Worm (Caenorhabditis elegans) whole organism, late embryonic: Measurements from ENCODE around the gene K10C9.1.

Experiments used
- C08G9.2 ChIP-seq: sonication (generic microtip); optimal IDR thresholded peaks from 2 replicates; lab custom pipeline; 2016; ENCODE audit warnings: mild to moderate bottlenecking, missing genetic modification characterization, moderate library complexity, missing compliant biosample characterization
- F13H6.1 ChIP-seq: sonication (generic microtip); optimal IDR thresholded peaks from 2 replicates; lab custom pipeline; 2016; ENCODE audit warnings: missing genetic modification characterization, missing compliant biosample characterization
- K09A11.1 ChIP-seq: sonication (generic microtip); optimal IDR thresholded peaks from 2 replicates; lab custom pipeline; 2017; ENCODE audit warnings: antibody characterized with exemption, mild to moderate bottlenecking, missing genetic modification characterization, missing compliant biosample characterization; ENCODE audit not compliant: insufficient read depth
- T23F11.4 ChIP-seq: fragments of 200-800 bp; sonication (Bioruptor generic); optimal IDR thresholded peaks from 2 replicates; lab custom pipeline; 2018; ENCODE audit warnings: mild to moderate bottlenecking, missing genetic modification characterization, missing compliant biosample characterization
- Y22D7AL.16 ChIP-seq: sonication (generic microtip); optimal IDR thresholded peaks from 2 replicates; lab custom pipeline; 2016; ENCODE audit warnings: missing genetic modification characterization, missing compliant biosample characterization
- ahr-1 ChIP-seq: sonication (generic microtip); optimal IDR thresholded peaks from 2 replicates; lab custom pipeline; 2016; ENCODE audit warnings: missing genetic modification characterization, missing compliant biosample characterization
- ama-1 ChIP-seq: fragments of 150-350 bp; optimal IDR thresholded peaks from 2 replicates; lab custom pipeline; 2014
- ceh-14 ChIP-seq: sonication (generic microtip); optimal IDR thresholded peaks from 2 replicates; lab custom pipeline; 2016; ENCODE audit warnings: missing genotype, missing genetic modification characterization, missing compliant biosample characterization
- ceh-18 ChIP-seq: sonication (generic microtip); optimal IDR thresholded peaks from 2 replicates; lab custom pipeline; 2016; ENCODE audit warnings: missing genetic modification characterization, missing compliant biosample characterization
- ceh-24 ChIP-seq: sonication (generic microtip); optimal IDR thresholded peaks from 2 replicates; lab custom pipeline; 2016; ENCODE audit warnings: mild to moderate bottlenecking, missing genetic modification characterization, missing compliant biosample characterization
- ceh-30 ChIP-seq: fragments of 150-350 bp; optimal IDR thresholded peaks from 2 replicates; lab custom pipeline; 2014; ENCODE audit warnings: missing biosample characterization, missing genetic modification characterization
- che-1 ChIP-seq: sonication (generic microtip); optimal IDR thresholded peaks from 2 replicates; lab custom pipeline; 2016; ENCODE audit warnings: mild to moderate bottlenecking, missing genetic modification characterization, missing compliant biosample characterization
- dmd-4 ChIP-seq: sonication (generic microtip); optimal IDR thresholded peaks from 2 replicates; lab custom pipeline; 2016; ENCODE audit warnings: borderline replicate concordance, missing genetic modification characterization, missing compliant biosample characterization
- dve-1 ChIP-seq: sonication (generic microtip); optimal IDR thresholded peaks from 2 replicates; lab custom pipeline; 2017; ENCODE audit warnings: antibody characterized with exemption, mild to moderate bottlenecking, missing genetic modification characterization, missing compliant biosample characterization
- elt-4 ChIP-seq: sonication (generic microtip); optimal IDR thresholded peaks from 2 replicates; lab custom pipeline; 2016; ENCODE audit warnings: missing genetic modification characterization, missing compliant biosample characterization
- ets-4 ChIP-seq: sonication (generic microtip); optimal IDR thresholded peaks from 2 replicates; lab custom pipeline; 2016; ENCODE audit warnings: missing genetic modification characterization, missing compliant biosample characterization
- eyg-1 ChIP-seq: sonication (generic microtip); optimal IDR thresholded peaks from 2 replicates; lab custom pipeline; 2016; ENCODE audit warnings: missing genotype, missing genetic modification characterization, missing compliant biosample characterization
- fax-1 ChIP-seq: sonication (generic microtip); optimal IDR thresholded peaks from 2 replicates; lab custom pipeline; 2016; ENCODE audit warnings: missing genotype, missing genetic modification characterization, missing compliant biosample characterization
- fkh-10 ChIP-seq: fragments of 150-350 bp; optimal IDR thresholded peaks from 2 replicates; lab custom pipeline; 2014; ENCODE audit warnings: missing biosample characterization, missing genetic modification reagents, missing genetic modification characterization
- fkh-6 ChIP-seq: sonication (generic microtip); optimal IDR thresholded peaks from 2 replicates; lab custom pipeline; 2016; ENCODE audit warnings: missing genetic modification characterization, missing compliant biosample characterization
- gmeb-2 ChIP-seq: sonication (generic microtip); optimal IDR thresholded peaks from 2 replicates; lab custom pipeline; 2016; ENCODE audit warnings: missing genetic modification characterization, inconsistent platforms, missing compliant biosample characterization
- hlh-30 ChIP-seq: sonication (generic microtip); optimal IDR thresholded peaks from 2 replicates; lab custom pipeline; 2017; ENCODE audit warnings: antibody characterized with exemption, missing genetic modification characterization, missing compliant biosample characterization; ENCODE audit not compliant: insufficient read depth
- hlh-6 ChIP-seq: sonication (generic microtip); optimal IDR thresholded peaks from 2 replicates; lab custom pipeline; 2016; ENCODE audit warnings: missing genotype, missing genetic modification characterization, missing compliant biosample characterization
- lin-11 ChIP-seq: fragments of 200-800 bp; sonication (Bioruptor generic); optimal IDR thresholded peaks from 2 replicates; lab custom pipeline; 2018; ENCODE audit warnings: mild to moderate bottlenecking, missing genetic modification characterization, missing compliant biosample characterization
- madf-2 ChIP-seq: sonication (generic microtip); optimal IDR thresholded peaks from 2 replicates; lab custom pipeline; 2017; ENCODE audit warnings: missing genetic modification characterization, missing compliant biosample characterization
- nfya-1 ChIP-seq: sonication (generic microtip); optimal IDR thresholded peaks from 2 replicates; lab custom pipeline; 2017; ENCODE audit warnings: missing genetic modification characterization, mild to moderate bottlenecking, missing compliant biosample characterization, antibody characterized with exemption, moderate library complexity
- nhr-11 ChIP-seq: fragments of 150-350 bp; optimal IDR thresholded peaks from 2 replicates; lab custom pipeline; 2014; ENCODE audit warnings: missing biosample characterization, missing genetic modification characterization
- npax-4 ChIP-seq: sonication (generic microtip); optimal IDR thresholded peaks from 2 replicates; lab custom pipeline; 2016; ENCODE audit warnings: missing genetic modification characterization, missing compliant biosample characterization
- pat-9 ChIP-seq: fragments of 200-800 bp; sonication (Bioruptor generic); optimal IDR thresholded peaks from 2 replicates; lab custom pipeline; 2018; ENCODE audit warnings: mild to moderate bottlenecking, missing genetic modification characterization, moderate library complexity, missing compliant biosample characterization
- pha-4 ChIP-seq: fragments of 150-350 bp; optimal IDR thresholded peaks from 2 replicates; lab custom pipeline; 2018; ENCODE audit warnings: missing biosample characterization, missing genetic modification reagents, missing genetic modification characterization
- sdc-2 ChIP-seq: sonication (generic microtip); optimal IDR thresholded peaks from 2 replicates; lab custom pipeline; 2016; ENCODE audit warnings: missing genotype, missing genetic modification characterization, missing compliant biosample characterization
- sox-4 ChIP-seq: sonication (generic microtip); optimal IDR thresholded peaks from 2 replicates; lab custom pipeline; 2017; ENCODE audit warnings: mild to moderate bottlenecking, missing genetic modification characterization, inconsistent platforms, missing compliant biosample characterization
- syd-9 ChIP-seq: sonication (generic microtip); optimal IDR thresholded peaks from 2 replicates; lab custom pipeline; 2016; ENCODE audit warnings: mild to moderate bottlenecking, missing genetic modification characterization, moderate library complexity, missing compliant biosample characterization
- tbx-2 ChIP-seq: sonication (generic microtip); optimal IDR thresholded peaks from 2 replicates; lab custom pipeline; 2016; ENCODE audit warnings: missing genetic modification characterization, missing compliant biosample characterization
- tbx-7 ChIP-seq: sonication (generic microtip); optimal IDR thresholded peaks from 2 replicates; lab custom pipeline; 2016; ENCODE audit warnings: missing genotype, missing genetic modification characterization, missing compliant biosample characterization
- ttx-3 ChIP-seq: sonication (generic microtip); optimal IDR thresholded peaks from 2 replicates; lab custom pipeline; 2016; ENCODE audit warnings: missing genetic modification reagents, missing genetic modification characterization, missing compliant biosample characterization
- unc-3 ChIP-seq, 2 experiments: fragments of 200-800 bp in 1 of 2; sonication (Bioruptor generic) in 1 of 2; sonication (generic microtip) in 1 of 2; conservative IDR thresholded peaks in 1 of 2; optimal IDR thresholded peaks in 1 of 2; 2 replicates each; pipeline versions ENCODE4 v1.3.6 to Lab custom; 2016 to 2022; ENCODE audit warnings: missing compliant biosample characterization in 2 of 2, missing genetic modification characterization in 2 of 2, missing genetic modification reagents in 1 of 2
- unc-42 ChIP-seq: sonication (generic microtip); optimal IDR thresholded peaks from 2 replicates; lab custom pipeline; 2016; ENCODE audit warnings: missing genotype, missing genetic modification characterization, missing compliant biosample characterization
- unc-55 ChIP-seq: sonication (generic microtip); optimal IDR thresholded peaks from 2 replicates; lab custom pipeline; 2017; ENCODE audit warnings: missing biosample characterization, missing genetic modification reagents, missing genetic modification characterization
- zip-5 ChIP-seq: sonication (generic microtip); optimal IDR thresholded peaks from 2 replicates; lab custom pipeline; 2016; ENCODE audit warnings: missing genetic modification characterization, missing compliant biosample characterization
- ztf-16 ChIP-seq: sonication (generic microtip); optimal IDR thresholded peaks from 2 replicates; lab custom pipeline; 2017; ENCODE audit warnings: missing genetic modification characterization, missing compliant biosample characterization

K10C9.1 gene

ce11 chrV:1084016-1084415 lies 9.0 kb downstream of the K10C9.1 start, which contains the start of gene Y50D4B.6:
Gene Y50D4B.6, plus strand, starts transcription at chrV:1084316.
- no peak for TF ChIP-seq unc-3 (GFP tag; conservative IDR thresholded peaks at IDR 0.05; lab: Robert Waterston, UW)
- no peak for TF ChIP-seq unc-3 (tag; optimal IDR thresholded peaks at IDR 0.05; lab: Kevin White, UChicago)
- TF ChIP-seq elt-4 (tag; lab: Kevin White, UChicago): no peak
- TF ChIP-seq unc-42: no peak
- no peak for TF ChIP-seq lin-11 (tag; lab: Kevin White, UChicago)
- TF ChIP-seq che-1 (tag; lab: Kevin White, UChicago): no peak
- no peak for TF ChIP-seq fkh-10
- TF ChIP-seq unc-55 (GFP tag; lab: Kevin White, UChicago): no peak
- TF ChIP-seq Y22D7AL.16: no peak
- no peak for TF ChIP-seq sox-4
- TF ChIP-seq hlh-30 (tag; lab: Kevin White, UChicago): no peak
- TF ChIP-seq madf-2: no peak
- no peak for TF ChIP-seq ama-1 (lab: Kevin White, UChicago)
- no peak for TF ChIP-seq sdc-2 (tag; lab: Kevin White, UChicago)
- TF ChIP-seq ceh-30: no peak
- TF ChIP-seq tbx-2 (tag; lab: Kevin White, UChicago): no peak
- TF ChIP-seq fax-1 (tag; lab: Kevin White, UChicago): no peak
- no peak for TF ChIP-seq K09A11.1 (tag; lab: Kevin White, UChicago)

DNA sequence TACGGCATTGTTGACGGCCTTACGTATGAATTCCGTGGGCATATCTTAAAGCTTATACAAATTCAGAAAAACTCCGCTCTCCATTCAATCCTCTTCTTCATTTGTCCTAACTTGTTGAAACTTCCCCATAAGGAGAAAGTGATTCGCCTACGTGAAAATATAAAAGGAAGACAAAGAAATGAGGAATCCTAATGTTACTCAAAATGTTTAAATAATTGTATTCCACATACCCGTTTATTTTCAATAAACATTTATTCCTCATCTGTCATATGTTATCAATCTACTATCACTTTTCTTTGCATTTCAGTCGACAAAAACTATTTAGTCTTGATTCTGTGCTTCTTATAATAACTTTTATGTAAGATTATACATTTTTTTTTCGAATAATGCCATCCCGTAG lies 12.9 kb downstream of the K10C9.1 start, which contains the start of gene clec-203:
Gene clec-203, plus strand, starts transcription at position 301 of the 400 bp plus-strand sequence.
- TF ChIP-seq npax-4 (tag; lab: Kevin White, UChicago) (no peak), ceh-14 (no peak), tbx-7 (tag; lab: Kevin White, UChicago) (no peak), sdc-2 (tag; lab: Kevin White, UChicago) (no peak), nhr-11 (tag; lab: Kevin White, UChicago) (no peak), sox-4 (no peak), nfya-1 (no peak), pha-4 (no peak), pat-9 (no peak), tbx-2 (tag; lab: Kevin White, UChicago) (no peak), lin-11 (tag; lab: Kevin White, UChicago) (no peak), unc-3 (GFP tag; conservative IDR thresholded peaks at IDR 0.05; lab: Robert Waterston, UW) (no peak), unc-3 (tag; optimal IDR thresholded peaks at IDR 0.05; lab: Kevin White, UChicago) (no peak), che-1 (tag; lab: Kevin White, UChicago) (no peak), ahr-1 (tag; lab: Kevin White, UChicago) (no peak), C08G9.2 (tag; lab: Kevin White, UChicago) (no peak)

DNA sequence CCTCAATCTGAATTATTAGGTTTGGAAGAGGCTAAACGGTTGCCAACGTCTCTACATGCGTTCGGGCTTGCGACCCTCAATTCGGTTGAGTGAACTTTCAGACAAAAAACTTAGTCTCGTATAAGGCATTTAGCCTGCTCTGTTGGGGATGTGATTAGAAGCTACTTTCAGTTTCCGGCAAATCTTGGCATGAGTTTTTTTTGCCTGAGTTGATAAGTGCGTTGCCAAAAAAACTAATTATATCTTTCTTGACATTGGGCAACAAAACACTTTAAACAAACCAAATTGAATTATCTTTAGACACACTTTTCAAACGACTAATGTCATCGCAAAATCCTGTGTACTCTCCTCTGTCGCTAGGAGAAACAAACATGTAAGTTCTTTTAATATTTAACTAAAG lies 17.3 kb downstream of the K10C9.1 start, which contains the start of gene Y50D4B.4:
Gene Y50D4B.4, plus strand, starts transcription at position 301 of the 400 bp plus-strand sequence.
- TF ChIP-seq ceh-18 (tag; lab: Kevin White, UChicago): no peak
- TF ChIP-seq ttx-3 (tag; lab: Kevin White, UChicago): no peak
- no peak for TF ChIP-seq F13H6.1 (tag; lab: Kevin White, UChicago)
- TF ChIP-seq unc-3 (GFP tag; conservative IDR thresholded peaks at IDR 0.05; lab: Robert Waterston, UW): no peak
- TF ChIP-seq unc-3 (tag; optimal IDR thresholded peaks at IDR 0.05; lab: Kevin White, UChicago): no peak

- TF ChIP-seq ztf-16 (tag; lab: Kevin White, UChicago) (no peak), ceh-24 (tag; lab: Kevin White, UChicago) (no peak), eyg-1 (tag; lab: Kevin White, UChicago) (no peak)
Measured at ce11 chrV:1100280-1100679, 25.2 kb downstream of the K10C9.1 start, which contains the start of gene Y50D4B.2. Gene Y50D4B.2, plus strand, starts transcription at chrV:1100580.

- no peak for TF ChIP-seq T23F11.4 (GFP tag; lab: Kevin White, UChicago)
- no peak for TF ChIP-seq syd-9 (tag; lab: Kevin White, UChicago)
- TF ChIP-seq fkh-6: no peak
- TF ChIP-seq ets-4 (tag; lab: Kevin White, UChicago): no peak
- TF ChIP-seq gmeb-2 (tag; lab: Kevin White, UChicago): no peak
- no peak for TF ChIP-seq ztf-16 (tag; lab: Kevin White, UChicago)
- no peak for TF ChIP-seq elt-4 (tag; lab: Kevin White, UChicago)
- no peak for TF ChIP-seq zip-5 (tag; lab: Kevin White, UChicago)
- TF ChIP-seq hlh-6 (tag; lab: Kevin White, UChicago): no peak
- TF ChIP-seq ttx-3 (tag; lab: Kevin White, UChicago): no peak
- TF ChIP-seq dve-1 (tag; lab: Kevin White, UChicago): no peak
- TF ChIP-seq lin-11 (tag; lab: Kevin White, UChicago): no peak
- TF ChIP-seq dmd-4 (tag; lab: Kevin White, UChicago): no peak
- no peak for TF ChIP-seq C08G9.2 (tag; lab: Kevin White, UChicago)
- TF ChIP-seq ceh-24 (tag; lab: Kevin White, UChicago): no peak
- no peak for TF ChIP-seq Y22D7AL.16
Measured at ce11 chrV:1102569-1102968, 27.5 kb downstream of the K10C9.1 start.
